Worm (Caenorhabditis elegans) whole organism, L4 larva: Measurements from ENCODE around the gene ZK686.2.

ENCODE experiments used
- ama-1 ChIP-seq: fragments of 150-350 bp; optimal IDR thresholded peaks from 2 replicates; lab custom pipeline; 2014; ENCODE audit warnings: inconsistent platforms, mixed read lengths
- dpl-1 ChIP-seq: fragments of 150-350 bp; optimal IDR thresholded peaks from 2 replicates; lab custom pipeline; 2014; ENCODE audit warnings: missing biosample characterization, missing genetic modification reagents, missing genetic modification characterization
- lin-1 ChIP-seq: fragments of 200-800 bp; sonication (Bioruptor generic); IDR thresholded peaks from 2 replicates; pipeline ENCODE4 v1.3.6; 2022; ENCODE audit warnings: missing genetic modification reagents, missing genetic modification characterization, missing compliant biosample characterization
- mdl-1 ChIP-seq, 2 experiments: fragments of 150-350 bp in 1 of 2; sonication (generic microtip) in 1 of 2; optimal IDR thresholded peaks; 2 replicates each; lab custom pipeline; 2014 to 2017; ENCODE audit warnings: missing biosample characterization in 2 of 2, missing genetic modification characterization in 2 of 2
- zip-2 ChIP-seq: fragments of 150-350 bp; optimal IDR thresholded peaks from 2 replicates; lab custom pipeline; 2014; ENCODE audit warnings: missing biosample characterization, missing genetic modification characterization

DNA sequence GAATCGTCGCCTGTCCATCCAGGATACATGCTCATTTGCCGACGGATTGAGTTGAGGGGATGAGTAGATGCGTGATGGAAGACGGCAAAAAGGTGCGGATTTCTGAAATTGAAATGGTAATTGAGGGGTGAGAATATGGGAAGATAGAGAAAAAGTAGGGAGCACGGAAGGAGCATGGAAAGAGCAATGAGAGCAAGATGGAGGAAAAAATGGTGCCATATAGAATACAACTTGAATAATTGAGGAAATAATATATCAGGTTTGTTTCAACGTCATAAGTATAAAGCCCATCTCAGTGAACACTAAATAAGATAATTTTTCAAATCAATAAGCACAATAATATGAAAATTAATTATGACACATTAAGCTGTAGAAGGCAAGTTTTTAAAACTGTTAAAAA is 17.5 kb upstream of the ZK686.2 start, which contains the start of gene mab-5:
- TF ChIP-seq lin-1: no peak
- no peak for TF ChIP-seq dpl-1 (GFP tag; lab: Kevin White, UChicago)
- no peak for TF ChIP-seq ama-1 (lab: Kevin White, UChicago)
- TF ChIP-seq zip-2 (tag; lab: Kevin White, UChicago): no peak
- TF ChIP-seq mdl-1 (tag; optimal IDR thresholded peaks at IDR 0.05; lab: Kevin White, UChicago): no peak
